Fruit fly (Drosophila melanogaster): ENCODE measurements around the gene CG9328.

DNA sequence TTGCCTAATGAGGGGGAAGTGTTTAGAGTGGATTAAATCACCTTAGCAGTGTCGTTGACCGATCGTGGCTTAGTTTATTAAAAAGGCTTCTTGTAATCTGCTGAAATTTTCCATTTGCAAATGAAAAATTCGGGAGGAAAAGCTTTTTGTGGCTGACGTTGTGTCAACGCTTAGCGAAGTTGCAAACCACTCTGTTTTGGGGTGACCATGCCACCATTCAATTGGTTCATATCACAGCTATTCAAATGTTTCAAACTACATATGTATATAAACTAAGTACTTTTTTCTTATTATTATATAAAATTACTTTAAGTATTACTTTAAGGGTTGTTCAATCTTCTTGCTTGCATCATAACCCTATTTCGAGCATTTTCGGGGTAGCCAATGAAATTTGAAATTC, 54.1 kb downstream of the CG9328 start:
- peak in 1 of 2 experiments; percentile 54 for TF ChIP-seq CTCF (optimal IDR thresholded peaks at IDR 0.05)
- TF ChIP-seq CG8478 (optimal IDR thresholded peaks at IDR 0.05) = no peak
